Worm (Caenorhabditis elegans) whole organism, late embryonic: Measurements from ENCODE around the gene C09G9.5.

ENCODE experiments used
- ceh-2 ChIP-seq: sonication (generic microtip); optimal IDR thresholded peaks from 2 replicates; lab custom pipeline; 2016; ENCODE audit warnings: missing genotype, missing genetic modification characterization, missing compliant biosample characterization
- dve-1 ChIP-seq: sonication (generic microtip); optimal IDR thresholded peaks from 2 replicates; lab custom pipeline; 2017; ENCODE audit warnings: antibody characterized with exemption, mild to moderate bottlenecking, missing genetic modification characterization, missing compliant biosample characterization
- lin-11 ChIP-seq: fragments of 200-800 bp; sonication (Bioruptor generic); optimal IDR thresholded peaks from 2 replicates; lab custom pipeline; 2018; ENCODE audit warnings: mild to moderate bottlenecking, missing genetic modification characterization, missing compliant biosample characterization
- pha-2 ChIP-seq: sonication (generic microtip); optimal IDR thresholded peaks from 2 replicates; lab custom pipeline; 2017; ENCODE audit warnings: mild to moderate bottlenecking, missing genetic modification characterization, missing compliant biosample characterization
- pha-4 ChIP-seq: fragments of 150-350 bp; optimal IDR thresholded peaks from 2 replicates; lab custom pipeline; 2018; ENCODE audit warnings: missing biosample characterization, missing genetic modification reagents, missing genetic modification characterization
- pqm-1 ChIP-seq: sonication (generic microtip); optimal IDR thresholded peaks from 2 replicates; lab custom pipeline; 2016; ENCODE audit warnings: missing genetic modification characterization, missing compliant biosample characterization
- sox-4 ChIP-seq: sonication (generic microtip); optimal IDR thresholded peaks from 2 replicates; lab custom pipeline; 2017; ENCODE audit warnings: mild to moderate bottlenecking, missing genetic modification characterization, inconsistent platforms, missing compliant biosample characterization
- unc-42 ChIP-seq: sonication (generic microtip); optimal IDR thresholded peaks from 2 replicates; lab custom pipeline; 2016; ENCODE audit warnings: missing genotype, missing genetic modification characterization, missing compliant biosample characterization

- TF ChIP-seq pha-4 (tag; lab: Kevin White, UChicago): no peak
- no peak for TF ChIP-seq lin-11 (tag; lab: Kevin White, UChicago)
- no peak for TF ChIP-seq sox-4 (tag; lab: Kevin White, UChicago)
- no peak for TF ChIP-seq pqm-1 (tag; lab: Kevin White, UChicago)
- TF ChIP-seq pha-2: no peak
- no peak for TF ChIP-seq dve-1 (tag; lab: Kevin White, UChicago)
- TF ChIP-seq ceh-2: no peak
- no peak for TF ChIP-seq unc-42 (tag; lab: Kevin White, UChicago)
These were observed 30.4 kb upstream of the C09G9.5 start, which contains the start of gene T11B7.5 for ce11 chrIV:8855963-8856362.
